Worm (Caenorhabditis elegans) whole organism, L4 larva: ENCODE measurements around the gene aps-2.

ENCODE experiments used
- dmd-8 ChIP-seq: fragments of 200-800 bp; sonication (Bioruptor generic); IDR thresholded peaks from 2 replicates; pipeline ENCODE4 v1.3.6; 2022; ENCODE audit warnings: missing genetic modification characterization, missing compliant biosample characterization
- mxl-2 ChIP-seq: fragments of 200-800 bp; sonication (Bioruptor generic); conservative IDR thresholded peaks from 2 replicates; pipeline ENCODE4 v1.3.6; 2022; ENCODE audit warnings: missing genetic modification reagents, missing genetic modification characterization, missing compliant biosample characterization
- zip-11 ChIP-seq: fragments of 200-800 bp; sonication (Bioruptor generic); IDR thresholded peaks from 2 replicates; pipeline ENCODE4 v1.3.6; 2022; ENCODE audit warnings: missing genetic modification characterization, missing compliant biosample characterization

DNA sequence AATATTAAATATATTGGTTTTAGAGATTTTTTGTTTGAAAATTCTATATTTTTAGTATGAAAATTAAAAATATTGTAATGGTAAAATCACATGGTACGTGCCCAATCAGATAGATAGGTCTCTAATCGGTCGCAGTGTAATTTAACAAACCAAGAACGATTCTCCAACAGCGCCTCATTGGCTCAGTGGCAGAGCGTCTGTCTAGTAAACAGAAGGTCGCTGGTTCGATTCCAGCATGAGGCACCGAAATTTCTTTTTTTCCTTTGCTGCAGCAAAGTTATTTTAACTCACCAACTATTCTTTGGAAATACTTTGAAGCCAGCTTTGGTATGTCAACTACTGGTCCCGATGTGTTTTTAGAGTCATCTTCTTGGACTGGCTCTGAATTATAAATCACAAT lies 13.2 kb upstream of the aps-2 start:
- TF ChIP-seq mxl-2 (GFP tag; lab: Robert Waterston, UW) (no peak), dmd-8 (GFP tag; lab: Robert Waterston, UW) (no peak), zip-11 (GFP tag; lab: Robert Waterston, UW) (no peak)
